Worm (Caenorhabditis elegans): Measurements from ENCODE around the gene scb-1.

scb-1 gene

ce11 chrV:11119294-11119755 is at the start of gene scb-1:
TSS of gene scb-1 (minus strand) at chrV:11119705.
- TF ChIP-seq lsy-12 (tag; optimal IDR thresholded peaks at IDR 0.05) = no peak
- TF ChIP-seq ama-1 (optimal IDR thresholded peaks at IDR 0.05) = peak; percentile 54

ce11 chrV:11167745-11168144 is 48.2 kb upstream of the scb-1 start:
- TF ChIP-seq fkh-10 (GFP tag; optimal IDR thresholded peaks at IDR 0.05) (peak; percentile 60), aly-2 (tag; optimal IDR thresholded peaks at IDR 0.05) (no peak)

- no peak for TF ChIP-seq nhr-23 (tag; optimal IDR thresholded peaks at IDR 0.05)
- TF ChIP-seq nhr-11 (tag; optimal IDR thresholded peaks at IDR 0.05) = no peak
- TF ChIP-seq ceh-82 (tag; optimal IDR thresholded peaks at IDR 0.05) = no peak
- TF ChIP-seq elt-2 (tag; optimal IDR thresholded peaks at IDR 0.05) = no peak
- no peak for TF ChIP-seq aly-2 (tag; optimal IDR thresholded peaks at IDR 0.05)
- TF ChIP-seq lin-39 (tag; optimal IDR thresholded peaks at IDR 0.05) = no peak
- TF ChIP-seq nhr-12 (tag; optimal IDR thresholded peaks at IDR 0.05) = no peak
- no peak for TF ChIP-seq egl-5 (tag; optimal IDR thresholded peaks at IDR 0.05)
- no peak for TF ChIP-seq ceh-28 (tag; optimal IDR thresholded peaks at IDR 0.05)
- TF ChIP-seq zag-1 (tag; optimal IDR thresholded peaks at IDR 0.05) = no peak
- no peak for TF ChIP-seq jun-1 (tag; optimal IDR thresholded peaks at IDR 0.05)
- TF ChIP-seq R02D3.7 (tag; optimal IDR thresholded peaks at IDR 0.05) = no peak
- TF ChIP-seq nhr-25 (tag; optimal IDR thresholded peaks at IDR 0.05) = no peak
- TF ChIP-seq nhr-43 (tag; optimal IDR thresholded peaks at IDR 0.05; ENCODE audit: poor library complexity, severe bottlenecking) = no peak
- TF ChIP-seq ztf-11 (tag; optimal IDR thresholded peaks at IDR 0.05) = no peak
- TF ChIP-seq fkh-2 (tag; optimal IDR thresholded peaks at IDR 0.05) = no peak
Observed at ce11 chrV:11164475-11164874, 45.0 kb upstream of the scb-1 start, which contains the start of gene srg-40. TSS of gene srg-40 (minus strand) at chrV:11164575.

- TF ChIP-seq nhr-76 (tag; optimal IDR thresholded peaks at IDR 0.05) (no peak), ceh-28 (tag; optimal IDR thresholded peaks at IDR 0.05) (no peak), ceh-82 (tag; optimal IDR thresholded peaks at IDR 0.05) (no peak), elt-2 (tag; optimal IDR thresholded peaks at IDR 0.05) (no peak), eor-1 (tag; optimal IDR thresholded peaks at IDR 0.05) (no peak), skn-1 (tag; optimal IDR thresholded peaks at IDR 0.05) (no peak), nhr-77 (tag; optimal IDR thresholded peaks at IDR 0.05) (no peak), ceh-16 (tag; optimal IDR thresholded peaks at IDR 0.05) (no peak), nhr-43 (tag; optimal IDR thresholded peaks at IDR 0.05; ENCODE audit: poor library complexity, severe bottlenecking) (no peak), jun-1 (tag; optimal IDR thresholded peaks at IDR 0.05) (no peak), fos-1 (tag; optimal IDR thresholded peaks at IDR 0.05) (no peak), daf-12 (tag; optimal IDR thresholded peaks at IDR 0.05) (no peak), sea-2 (GFP tag; optimal IDR thresholded peaks at IDR 0.05) (no peak), snpc-4 (tag; optimal IDR thresholded peaks at IDR 0.05) (no peak), zag-1 (tag; optimal IDR thresholded peaks at IDR 0.05) (no peak), fkh-10 (GFP tag; optimal IDR thresholded peaks at IDR 0.05) (no peak), nhr-11 (tag; optimal IDR thresholded peaks at IDR 0.05) (no peak), lin-39 (tag; optimal IDR thresholded peaks at IDR 0.05) (no peak)
Observed at ce11 chrV:11161791-11162190, 42.3 kb upstream of the scb-1 start, which contains the start of gene srg-41. TSS of gene srg-41 (minus strand) at chrV:11161891.

- TF ChIP-seq ztf-11 (tag; optimal IDR thresholded peaks at IDR 0.05) (no peak), nhr-67 (tag; optimal IDR thresholded peaks at IDR 0.05) (no peak), mdl-1 (tag; optimal IDR thresholded peaks at IDR 0.05) (no peak), hmg-11 (tag; optimal IDR thresholded peaks at IDR 0.05) (no peak), fkh-2 (tag; optimal IDR thresholded peaks at IDR 0.05) (no peak)
Observed at ce11 chrV:11157947-11158346, 38.4 kb upstream of the scb-1 start, which contains the start of gene srg-42. TSS of gene srg-42 (minus strand) at chrV:11158047.

ce11 chrV:11156589-11156988 is 37.1 kb upstream of the scb-1 start:
- no peak for TF ChIP-seq daf-12 (tag; optimal IDR thresholded peaks at IDR 0.05)
- peak; percentile 42 for TF ChIP-seq elt-2 (tag; optimal IDR thresholded peaks at IDR 0.05)

- no peak for TF ChIP-seq nhr-237 (tag; optimal IDR thresholded peaks at IDR 0.05)
- TF ChIP-seq egl-27 (tag; optimal IDR thresholded peaks at IDR 0.05) = no peak
- no peak for TF ChIP-seq hmg-11 (tag; optimal IDR thresholded peaks at IDR 0.05)
- TF ChIP-seq ceh-9 (tag; optimal IDR thresholded peaks at IDR 0.05) = no peak
- TF ChIP-seq nhr-28 (tag; optimal IDR thresholded peaks at IDR 0.05) = no peak
- no peak for TF ChIP-seq tbx-2 (tag; optimal IDR thresholded peaks at IDR 0.05)
- TF ChIP-seq skn-1 (tag; optimal IDR thresholded peaks at IDR 0.05) = no peak
- TF ChIP-seq nfya-1 (tag; optimal IDR thresholded peaks at IDR 0.05; ENCODE audit: insufficient read depth) = no peak
- TF ChIP-seq nhr-76 (tag; optimal IDR thresholded peaks at IDR 0.05) = no peak
- no peak for TF ChIP-seq egl-5 (tag; optimal IDR thresholded peaks at IDR 0.05)
- no peak for TF ChIP-seq snpc-4 (tag; optimal IDR thresholded peaks at IDR 0.05)
- TF ChIP-seq zag-1 (tag; optimal IDR thresholded peaks at IDR 0.05) = no peak
- no peak for TF ChIP-seq mml-1 (tag; optimal IDR thresholded peaks at IDR 0.05)
- TF ChIP-seq unc-62 (GFP tag; optimal IDR thresholded peaks at IDR 0.05) = no peak
- no peak for TF ChIP-seq elt-3 (tag; optimal IDR thresholded peaks at IDR 0.05)
- no peak for TF ChIP-seq lin-39 (tag; optimal IDR thresholded peaks at IDR 0.05)
- TF ChIP-seq fkh-10 (GFP tag; optimal IDR thresholded peaks at IDR 0.05) = no peak
- TF ChIP-seq daf-12 (tag; optimal IDR thresholded peaks at IDR 0.05) = no peak
- TF ChIP-seq nhr-43 (tag; optimal IDR thresholded peaks at IDR 0.05; ENCODE audit: poor library complexity, severe bottlenecking) = no peak
Observed at ce11 chrV:11155553-11155952, 36.0 kb upstream of the scb-1 start, which contains the start of gene srg-38. TSS of gene srg-38 (minus strand) at chrV:11155653.
